Worm (Caenorhabditis elegans): ENCODE data around the gene wdr-37.

wdr-37 gene

DNA sequence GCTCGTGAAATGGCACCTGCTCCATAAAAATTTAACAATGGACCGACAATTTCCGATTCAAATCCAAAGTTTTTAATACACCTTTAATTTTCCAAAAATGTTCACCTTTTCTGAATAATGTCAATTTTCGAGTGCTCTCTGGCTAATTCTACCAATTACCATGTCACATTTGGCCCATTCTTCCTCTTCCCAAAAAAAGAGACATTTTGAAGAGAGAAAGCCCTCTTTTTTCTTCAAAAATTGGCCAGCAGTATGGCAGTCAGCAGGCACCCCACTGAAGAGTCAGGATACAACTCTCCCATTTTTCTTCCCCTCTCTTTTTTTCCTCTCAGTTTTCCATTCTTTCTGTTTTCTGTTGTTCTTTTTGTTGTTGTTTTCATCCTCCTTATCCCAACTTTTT, 34.7 kb upstream of the wdr-37 start:
- TF ChIP-seq lin-14 (GFP tag; optimal IDR thresholded peaks at IDR 0.05) (peak; percentile 48), elt-2 (tag; optimal IDR thresholded peaks at IDR 0.05) (no peak), tbx-2 (tag; optimal IDR thresholded peaks at IDR 0.05) (no peak), nhr-90 (tag; optimal IDR thresholded peaks at IDR 0.05; ENCODE audit: poor library complexity) (no peak)

ce11 chrIII:5632426-5632976, 32.6 kb upstream of the wdr-37 start:
- TF ChIP-seq sox-4 (tag; optimal IDR thresholded peaks at IDR 0.05) (no peak), skn-1 (tag; optimal IDR thresholded peaks at IDR 0.05) (no peak), lin-14 (GFP tag; optimal IDR thresholded peaks at IDR 0.05) (peak; percentile 69), fkh-10 (GFP tag; optimal IDR thresholded peaks at IDR 0.05) (peak; percentile 89), C16A3.4 (tag; optimal IDR thresholded peaks at IDR 0.05) (no peak), ces-1 (GFP tag; optimal IDR thresholded peaks at IDR 0.05) (peak; percentile 45), snpc-4 (tag; optimal IDR thresholded peaks at IDR 0.05) (peak; percentile 87)

DNA sequence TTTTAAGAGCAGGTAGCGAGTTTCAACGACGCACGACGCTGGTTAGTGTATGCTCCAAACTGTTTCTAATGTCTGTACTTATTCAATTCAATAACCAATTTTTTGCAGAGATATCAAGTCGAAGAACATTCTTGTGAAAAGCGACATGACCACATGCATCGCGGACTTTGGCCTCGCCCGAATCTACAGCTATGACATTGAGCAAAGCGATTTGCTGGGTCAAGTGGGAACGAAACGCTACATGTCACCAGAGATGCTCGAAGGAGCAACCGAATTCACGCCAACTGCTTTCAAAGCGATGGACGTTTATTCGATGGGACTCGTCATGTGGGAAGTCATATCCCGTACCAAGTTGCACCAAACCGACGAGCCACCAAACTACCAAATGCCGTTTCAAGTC, 30.5 kb upstream of the wdr-37 start:
- no peak for TF ChIP-seq nhr-47 (tag; optimal IDR thresholded peaks at IDR 0.05)
- no peak for TF ChIP-seq jun-1 (tag; optimal IDR thresholded peaks at IDR 0.05)
- TF ChIP-seq fos-1 (tag; optimal IDR thresholded peaks at IDR 0.05) = no peak
- TF ChIP-seq dsc-1 (tag; optimal IDR thresholded peaks at IDR 0.05) = no peak
- no peak for TF ChIP-seq sox-4 (tag; optimal IDR thresholded peaks at IDR 0.05)
- no peak for TF ChIP-seq C04F5.9 (tag; optimal IDR thresholded peaks at IDR 0.05)
- no peak for TF ChIP-seq F16B12.6 (tag; optimal IDR thresholded peaks at IDR 0.05)
- TF ChIP-seq lsy-2 (tag; optimal IDR thresholded peaks at IDR 0.05) = peak in 1 of 2 experiments; percentile 21
- no peak for TF ChIP-seq hlh-17 (GFP tag; optimal IDR thresholded peaks at IDR 0.05; ENCODE audit: borderline replicate concordance)
- TF ChIP-seq ama-1 (optimal IDR thresholded peaks at IDR 0.05) = no peak
- no peak for TF ChIP-seq ceh-82 (tag; optimal IDR thresholded peaks at IDR 0.05)
- TF ChIP-seq lin-14 (GFP tag; optimal IDR thresholded peaks at IDR 0.05) = peak; percentile 40
- peak; percentile 63 for TF ChIP-seq unc-130 (tag; optimal IDR thresholded peaks at IDR 0.05)
- no peak for TF ChIP-seq snpc-4 (tag; optimal IDR thresholded peaks at IDR 0.05)
- TF ChIP-seq snu-23 (GFP tag; optimal IDR thresholded peaks at IDR 0.05) = peak; percentile 2
- TF ChIP-seq rnt-1 (tag; optimal IDR thresholded peaks at IDR 0.05) = peak; percentile 48
- no peak for TF ChIP-seq nhr-76 (tag; optimal IDR thresholded peaks at IDR 0.05)
- TF ChIP-seq blmp-1 (tag; optimal IDR thresholded peaks at IDR 0.05) = no peak
- no peak for TF ChIP-seq efl-1 (optimal IDR thresholded peaks at IDR 0.05)
- TF ChIP-seq efl-1 (GFP tag; optimal IDR thresholded peaks at IDR 0.05 in 1 of 2) = peak in 1 of 2 experiments; percentile 72
- TF ChIP-seq unc-30 (tag; optimal IDR thresholded peaks at IDR 0.05) = no peak
- no peak for TF ChIP-seq irx-1 (tag; optimal IDR thresholded peaks at IDR 0.05)
- no peak for TF ChIP-seq sptf-1 (tag; optimal IDR thresholded peaks at IDR 0.05)
- TF ChIP-seq mep-1 (tag; optimal IDR thresholded peaks at IDR 0.05) = no peak
- TF ChIP-seq Y116A8C.19 (tag; optimal IDR thresholded peaks at IDR 0.05; ENCODE audit: borderline replicate concordance) = no peak
- no peak for TF ChIP-seq nhr-77 (tag; optimal IDR thresholded peaks at IDR 0.05)
- no peak for TF ChIP-seq swsn-7 (tag; optimal IDR thresholded peaks at IDR 0.05)
- no peak for TF ChIP-seq ces-1 (GFP tag; optimal IDR thresholded peaks at IDR 0.05)
- no peak for TF ChIP-seq zip-4 (GFP tag; optimal IDR thresholded peaks at IDR 0.05)
- no peak for TF ChIP-seq lin-39 (tag; optimal IDR thresholded peaks at IDR 0.05)
- TF ChIP-seq zag-1 (tag; optimal IDR thresholded peaks at IDR 0.05) = no peak
- no peak for TF ChIP-seq elt-3 (tag; optimal IDR thresholded peaks at IDR 0.05)
- no peak for TF ChIP-seq hlh-4 (tag; optimal IDR thresholded peaks at IDR 0.05)
- TF ChIP-seq nhr-71 (tag; optimal IDR thresholded peaks at IDR 0.05) = peak; percentile 42
- no peak for TF ChIP-seq lir-3 (tag; optimal IDR thresholded peaks at IDR 0.05; ENCODE audit: poor library complexity)
- TF ChIP-seq nhr-19 (GFP tag; conservative IDR thresholded peaks at IDR 0.05) = no peak; the same call in 1 of the 2 replicates
- TF ChIP-seq skn-1 (tag; optimal IDR thresholded peaks at IDR 0.05) = no peak

Data from whole organism, L1 larva.